Worm (Caenorhabditis elegans) whole organism, L4/young adult: Measurements from ENCODE around the gene T22B2.5.

Experiments used
- W03F9.2 ChIP-seq: fragments of 150-350 bp; optimal IDR thresholded peaks from 2 replicates; lab custom pipeline; 2014; ENCODE audit warnings: missing biosample characterization, missing genetic modification characterization
- dao-5 ChIP-seq: sonication (generic microtip); optimal IDR thresholded peaks from 2 replicates; lab custom pipeline; 2016; ENCODE audit warnings: missing genotype, missing genetic modification characterization, moderate library complexity, missing compliant biosample characterization
- him-1 ChIP-seq: sonication (generic microtip); optimal IDR thresholded peaks from 2 replicates; lab custom pipeline; 2016; ENCODE audit warnings: missing genotype, missing genetic modification reagents, missing genetic modification characterization, missing compliant biosample characterization

ce11 chrX:3958252-3958651, 47.1 kb upstream of the T22B2.5 start, which contains the start of gene lin-18:
- TF ChIP-seq him-1 (no peak), W03F9.2 (tag; lab: Kevin White, UChicago) (no peak), dao-5 (tag; lab: Kevin White, UChicago) (no peak)
